Fruit fly (Drosophila melanogaster) whole organism, embryonic: ENCODE data around the gene CG18788.
A peak's percentile ranks its signal among the peaks of the same experiment; 100 is the strongest.

ENCODE experiments used
- Atf6 ChIP-seq: fragments of 200-800 bp; sonication (Bioruptor generic); IDR thresholded peaks from 2 replicates; pipeline ENCODE4 v1.3.6; 2022; ENCODE audit warnings: missing biosample characterization, missing genetic modification characterization
- B-H1 ChIP-seq: fragments of 200-800 bp; sonication (Bioruptor generic); IDR thresholded peaks from 3 replicates; pipeline ENCODE4 v1.3.6; 2022; ENCODE audit warnings: missing biosample characterization, missing genetic modification characterization
- BtbVII ChIP-seq: fragments of 200-800 bp; sonication (Bioruptor generic); optimal IDR thresholded peaks from 3 replicates; lab custom pipeline; 2017; ENCODE audit warnings: missing biosample characterization, mild to moderate bottlenecking, missing genetic modification characterization
- CG10147 ChIP-seq: fragments of 200-800 bp; sonication (Bioruptor generic); optimal IDR thresholded peaks from 2 replicates; lab custom pipeline; 2019; ENCODE audit warnings: missing biosample characterization, mild to moderate bottlenecking, missing genetic modification characterization, moderate library complexity
- CG10267 ChIP-seq: fragments of 200-800 bp; sonication (Bioruptor generic); optimal IDR thresholded peaks from 2 replicates; lab custom pipeline; 2018; ENCODE audit warnings: missing biosample characterization, mild to moderate bottlenecking, missing genetic modification characterization, moderate library complexity
- CG10366 ChIP-seq: fragments of 200-800 bp; sonication (Bioruptor generic); IDR thresholded peaks from 2 replicates; pipeline ENCODE4 v1.3.6; 2022; ENCODE audit warnings: missing biosample characterization, missing genetic modification characterization
- CG10543 ChIP-seq: fragments of 200-800 bp; sonication (Bioruptor generic); optimal IDR thresholded peaks from 3 replicates; lab custom pipeline; 2017; ENCODE audit warnings: missing biosample characterization, mild to moderate bottlenecking, missing genetic modification characterization, moderate library complexity
- CG10959 ChIP-seq: fragments of 200-800 bp; sonication (Bioruptor generic); IDR thresholded peaks from 2 replicates; pipeline ENCODE4 v1.3.6; 2022; ENCODE audit warnings: missing biosample characterization, missing genetic modification characterization
- CG12236 ChIP-seq: fragments of 200-800 bp; sonication (Bioruptor generic); optimal IDR thresholded peaks from 2 replicates; lab custom pipeline; 2016; ENCODE audit warnings: missing biosample characterization, missing genetic modification characterization
- CG14710 ChIP-seq: fragments of 200-800 bp; sonication (Bioruptor generic); optimal IDR thresholded peaks from 3 replicates; lab custom pipeline; 2019; ENCODE audit warnings: missing biosample characterization, mild to moderate bottlenecking, missing genetic modification characterization, moderate library complexity
- CG14965 ChIP-seq: fragments of 200-800 bp; sonication (Bioruptor generic); optimal IDR thresholded peaks from 2 replicates; lab custom pipeline; 2016; ENCODE audit warnings: missing biosample characterization, missing genetic modification characterization, borderline replicate concordance
- CG1529 ChIP-seq: fragments of 200-800 bp; sonication (Bioruptor generic); optimal IDR thresholded peaks from 3 replicates; lab custom pipeline; 2018; ENCODE audit warnings: missing biosample characterization, missing genetic modification characterization
- CG16779 ChIP-seq: fragments of 200-800 bp; sonication (Bioruptor generic); IDR thresholded peaks from 2 replicates; pipeline ENCODE4 v1.3.6; 2022; ENCODE audit warnings: missing biosample characterization, missing genetic modification characterization
- CG17359 ChIP-seq: fragments of 200-800 bp; sonication (Bioruptor generic); optimal IDR thresholded peaks from 3 replicates; lab custom pipeline; 2018; ENCODE audit warnings: missing biosample characterization, mild to moderate bottlenecking, missing genetic modification characterization, moderate library complexity
- CG1792 ChIP-seq: fragments of 200-800 bp; sonication (Bioruptor generic); optimal IDR thresholded peaks from 2 replicates; lab custom pipeline; 2016; ENCODE audit warnings: missing biosample characterization, missing genetic modification characterization
- CG18262 ChIP-seq: fragments of 200-800 bp; optimal IDR thresholded peaks from 3 replicates; lab custom pipeline; 2019; ENCODE audit warnings: missing biosample characterization, mild to moderate bottlenecking, missing genetic modification characterization, moderate library complexity
- CG2116 ChIP-seq: fragments of 200-800 bp; sonication (Bioruptor generic); optimal IDR thresholded peaks from 3 replicates; lab custom pipeline; 2018; ENCODE audit warnings: missing biosample characterization, mild to moderate bottlenecking, missing genetic modification characterization
- CG2712 ChIP-seq: fragments of 200-800 bp; optimal IDR thresholded peaks from 3 replicates; lab custom pipeline; 2019; ENCODE audit warnings: missing biosample characterization, mild to moderate bottlenecking, missing genetic modification characterization, moderate library complexity
- CG2875 ChIP-seq: fragments of 200-800 bp; sonication (Bioruptor generic); optimal IDR thresholded peaks from 2 replicates; lab custom pipeline; 2017; ENCODE audit warnings: missing biosample characterization, mild to moderate bottlenecking, missing genetic modification characterization, missing genetic modification reagents
- CG31365 ChIP-seq: fragments of 200-800 bp; sonication (Bioruptor generic); optimal IDR thresholded peaks from 2 replicates; lab custom pipeline; 2018; ENCODE audit warnings: missing biosample characterization, mild to moderate bottlenecking, missing genetic modification characterization
- CG33213 ChIP-seq: fragments of 200-800 bp; sonication (Bioruptor generic); optimal IDR thresholded peaks from 3 replicates; lab custom pipeline; 2016; ENCODE audit warnings: missing biosample characterization, missing genetic modification characterization
- CG34376 ChIP-seq: fragments of 200-800 bp; sonication (Bioruptor generic); optimal IDR thresholded peaks from 2 replicates; lab custom pipeline; 2018; ENCODE audit warnings: missing biosample characterization, mild to moderate bottlenecking, missing genetic modification characterization
- CG4328 ChIP-seq: fragments of 200-800 bp; sonication (Bioruptor generic); optimal IDR thresholded peaks from 3 replicates; lab custom pipeline; 2017; ENCODE audit warnings: missing biosample characterization, missing genetic modification reagents, missing genetic modification characterization
- CG4360 ChIP-seq: fragments of 200-800 bp; sonication (Bioruptor generic); IDR thresholded peaks from 2 replicates; pipeline ENCODE4 v1.3.6; 2022; ENCODE audit warnings: missing biosample characterization, missing genetic modification characterization
- CG7745 ChIP-seq: fragments of 200-800 bp; sonication (Bioruptor generic); optimal IDR thresholded peaks from 2 replicates; lab custom pipeline; 2018; ENCODE audit warnings: missing biosample characterization, mild to moderate bottlenecking, missing genetic modification characterization, moderate library complexity
- CG8478 ChIP-seq: fragments of >200 bp; optimal IDR thresholded peaks from 2 replicates; lab custom pipeline; 2018
- CG9727 ChIP-seq: fragments of 200-800 bp; sonication (Bioruptor generic); optimal IDR thresholded peaks from 3 replicates; lab custom pipeline; 2017; ENCODE audit warnings: missing biosample characterization, mild to moderate bottlenecking, missing genetic modification characterization
- Dfd ChIP-seq, 2 experiments: fragments of >200 bp; optimal IDR thresholded peaks; 2 replicates each; lab custom pipeline; 2017; ENCODE audit warnings: missing biosample characterization in 2 of 2, missing genetic modification characterization in 2 of 2
- Dip3 ChIP-seq: fragments of 200-800 bp; sonication (Bioruptor generic); optimal IDR thresholded peaks from 3 replicates; lab custom pipeline; 2016; ENCODE audit warnings: missing biosample characterization, missing genetic modification characterization
- Ets97D ChIP-seq: fragments of 200-800 bp; sonication (Bioruptor generic); optimal IDR thresholded peaks from 3 replicates; lab custom pipeline; 2016; ENCODE audit warnings: missing biosample characterization, missing genetic modification characterization
- Hand ChIP-seq: fragments of 200-800 bp; sonication (Bioruptor generic); optimal IDR thresholded peaks from 2 replicates; lab custom pipeline; 2017; ENCODE audit warnings: mild to moderate bottlenecking, missing biosample characterization, missing genetic modification reagents, missing genetic modification characterization
- Hmr ChIP-seq: fragments of 200-800 bp; sonication (Bioruptor generic); optimal IDR thresholded peaks from 3 replicates; lab custom pipeline; 2017; ENCODE audit warnings: mild to moderate bottlenecking, missing biosample characterization, missing genetic modification reagents, missing genetic modification characterization
- Lhr ChIP-seq: fragments of 200-800 bp; sonication (Bioruptor generic); optimal IDR thresholded peaks from 3 replicates; lab custom pipeline; 2017; ENCODE audit warnings: mild to moderate bottlenecking, missing biosample characterization, missing genetic modification reagents, missing genetic modification characterization
- Med ChIP-seq: fragments of 200-800 bp; sonication (Bioruptor generic); peaks from one replicate; lab custom pipeline; 2016; ENCODE audit warnings: missing biosample characterization, missing genetic modification characterization, mild to moderate bottlenecking, inconsistent platforms, moderate library complexity
- NC2β ChIP-seq: fragments of 200-800 bp; sonication (Bioruptor generic); optimal IDR thresholded peaks from 2 replicates; lab custom pipeline; 2016; ENCODE audit warnings: missing biosample characterization, missing genetic modification characterization
- NfI ChIP-seq: fragments of 200-800 bp; sonication (Bioruptor generic); optimal IDR thresholded peaks from 3 replicates; lab custom pipeline; 2018; ENCODE audit warnings: missing biosample characterization, mild to moderate bottlenecking, missing genetic modification characterization, moderate library complexity
- Vsx1 ChIP-seq: fragments of 200-800 bp; sonication (Bioruptor generic); optimal IDR thresholded peaks from 2 replicates; lab custom pipeline; 2017; ENCODE audit warnings: missing biosample characterization, mild to moderate bottlenecking, missing genetic modification characterization, missing genetic modification reagents
- bcd ChIP-seq: fragments of 200-800 bp; sonication (Bioruptor generic); optimal IDR thresholded peaks from 2 replicates; lab custom pipeline; 2017; ENCODE audit warnings: missing biosample characterization, mild to moderate bottlenecking, missing genetic modification characterization
- dan ChIP-seq: fragments of 200-800 bp; sonication (Bioruptor generic); IDR thresholded peaks from 2 replicates; pipeline ENCODE4 v1.3.6; 2022; ENCODE audit warnings: missing biosample characterization, missing genetic modification characterization
- dmrt11E ChIP-seq: fragments of 200-800 bp; sonication (Bioruptor generic); optimal IDR thresholded peaks from 3 replicates; lab custom pipeline; 2018; ENCODE audit warnings: missing biosample characterization, mild to moderate bottlenecking, missing genetic modification characterization, moderate library complexity
- gce ChIP-seq: fragments of 200-800 bp; sonication (Bioruptor generic); IDR thresholded peaks from 3 replicates; pipeline ENCODE4 v1.3.6; 2022; ENCODE audit warnings: missing biosample characterization, missing genetic modification characterization
- gro ChIP-seq: fragments of 200-800 bp; sonication (Bioruptor generic); optimal IDR thresholded peaks from 2 replicates; lab custom pipeline; 2016; ENCODE audit warnings: missing biosample characterization, missing genetic modification characterization
- gsb-n ChIP-seq: fragments of 200-800 bp; sonication (Bioruptor generic); optimal IDR thresholded peaks from 3 replicates; lab custom pipeline; 2018; ENCODE audit warnings: missing biosample characterization, mild to moderate bottlenecking, missing genetic modification characterization
- hbn ChIP-seq: fragments of 200-800 bp; sonication (Bioruptor generic); IDR thresholded peaks from 2 replicates; pipeline ENCODE4 v1.3.6; 2022; ENCODE audit warnings: missing biosample characterization, missing genetic modification characterization; ENCODE audit not compliant: partially characterized antibody
- knrl ChIP-seq: fragments of 200-800 bp; sonication (Bioruptor generic); IDR thresholded peaks from 3 replicates; pipeline ENCODE4 v1.3.6; 2022; ENCODE audit warnings: missing biosample characterization, missing genetic modification characterization; ENCODE audit not compliant: partially characterized antibody
- salm ChIP-seq: fragments of 200-800 bp; sonication (Bioruptor generic); optimal IDR thresholded peaks from 2 replicates; lab custom pipeline; 2018; ENCODE audit warnings: missing biosample characterization, mild to moderate bottlenecking, missing genetic modification characterization
- scrt ChIP-seq: fragments of 200-800 bp; sonication (Bioruptor generic); optimal IDR thresholded peaks from 2 replicates; lab custom pipeline; 2018; ENCODE audit warnings: missing biosample characterization, mild to moderate bottlenecking, missing genetic modification characterization, moderate library complexity
- sens ChIP-seq: fragments of 200-800 bp; sonication (Bioruptor generic); peaks from one replicate; lab custom pipeline; 2016; ENCODE audit warnings: missing biosample characterization, missing genetic modification characterization
- seq ChIP-seq: fragments of 200-800 bp; sonication (Bioruptor generic); IDR thresholded peaks from 2 replicates; pipeline ENCODE4 v1.3.6; 2022; ENCODE audit warnings: missing biosample characterization, missing genetic modification characterization
- wdn ChIP-seq: fragments of 200-800 bp; sonication (Bioruptor generic); IDR thresholded peaks from 2 replicates; pipeline ENCODE4 v1.3.6; 2022; ENCODE audit warnings: missing biosample characterization, missing genetic modification characterization
- zen ChIP-seq: fragments of 200-800 bp; sonication (Bioruptor generic); optimal IDR thresholded peaks from 3 replicates; lab custom pipeline; 2018; ENCODE audit warnings: missing biosample characterization, mild to moderate bottlenecking, missing genetic modification characterization, moderate library complexity

The CG18788 gene

DNA sequence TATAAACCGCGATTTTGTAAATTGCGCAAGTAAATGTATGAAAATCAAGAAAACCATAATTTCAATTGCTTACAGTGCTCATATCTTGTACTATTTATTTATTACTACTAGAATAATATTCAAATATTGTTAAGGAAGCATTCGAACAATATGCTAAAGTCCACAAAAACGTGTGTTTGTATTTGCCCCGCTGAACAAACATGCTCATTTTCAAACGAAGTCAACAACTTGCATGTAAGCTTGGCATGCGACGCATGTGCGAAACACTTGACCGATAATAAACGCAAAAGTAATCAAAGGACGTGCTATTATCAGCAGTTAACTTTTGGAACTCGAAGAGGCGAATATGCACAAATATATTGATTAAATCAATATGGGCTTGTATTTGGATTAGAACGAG is 12.8 kb upstream of the CG18788 start (continued):
- peak; percentile 25 for TF ChIP-seq gro (GFP tag; lab: Kevin White, UChicago)
- TF ChIP-seq wdn (GFP tag; lab: Robert Waterston, UW): no peak; the same call in 1 of the 2 replicates
- TF ChIP-seq dmrt11E (tag; lab: Kevin White, UChicago): peak; percentile 69
- peak; percentile 89 for TF ChIP-seq Hmr (GFP tag; lab: Kevin White, UChicago)
- TF ChIP-seq CG1792 (GFP tag; lab: Kevin White, UChicago): peak; percentile 20
- no peak for TF ChIP-seq CG10366
- TF ChIP-seq CG10959 (GFP tag; lab: Robert Waterston, UW): no peak
- TF ChIP-seq CG17359 (tag; lab: Kevin White, UChicago): peak; percentile 74
- no peak; the same call in 1 of the 2 replicates for TF ChIP-seq CG4360 (GFP tag; lab: Robert Waterston, UW)
- TF ChIP-seq Dip3 (GFP tag; lab: Kevin White, UChicago): no peak
- TF ChIP-seq sens (GFP tag; lab: Kevin White, UChicago): peak; percentile 96
- TF ChIP-seq CG16779 (GFP tag; lab: Robert Waterston, UW): peak; percentile 62; the same call in 1 of the 2 replicates
- TF ChIP-seq Ets97D (GFP tag; lab: Kevin White, UChicago): no peak
- TF ChIP-seq NC2β (GFP tag; lab: Kevin White, UChicago): peak; percentile 52
- TF ChIP-seq CG2116: peak; percentile 55
- TF ChIP-seq gce (GFP tag; lab: Robert Waterston, UW): no peak
- peak; percentile 81 for TF ChIP-seq Vsx1 (GFP tag; lab: Kevin White, UChicago)
- TF ChIP-seq Lhr: peak; percentile 33
- peak; percentile 7 for TF ChIP-seq CG14965 (GFP tag; lab: Kevin White, UChicago)
- TF ChIP-seq CG2875: peak; percentile 88
- TF ChIP-seq CG34376 (GFP tag; lab: Kevin White, UChicago): peak; percentile 40
- peak; percentile 26 for TF ChIP-seq CG2712 (tag; lab: Kevin White, UChicago)
- peak; percentile 36 for TF ChIP-seq CG18262
- no peak for TF ChIP-seq hbn
- TF ChIP-seq bcd (GFP tag; lab: Kevin White, UChicago): peak; percentile 34
- TF ChIP-seq CG31365: peak; percentile 1
- TF ChIP-seq CG4328 (GFP tag; lab: Kevin White, UChicago): peak; percentile 25
- TF ChIP-seq dan: no peak
- TF ChIP-seq BtbVII (GFP tag; lab: Kevin White, UChicago): peak; percentile 74
- TF ChIP-seq scrt (GFP tag; lab: Kevin White, UChicago): peak; percentile 40
- no peak for TF ChIP-seq CG8478 (lab: Kevin White, UChicago)
- TF ChIP-seq Dfd (GFP tag; optimal IDR thresholded peaks at IDR 0.05; lab: Kevin White, UChicago): no peak
- peak; percentile 82 for TF ChIP-seq gsb-n (tag; lab: Kevin White, UChicago)
- TF ChIP-seq knrl (GFP tag; lab: Robert Waterston, UW): no peak
- peak; percentile 63 for TF ChIP-seq CG14710 (tag; lab: Kevin White, UChicago)
- peak; percentile 11; the same call in 1 of the 3 replicates for TF ChIP-seq B-H1 (GFP tag; lab: Robert Waterston, UW)
- TF ChIP-seq CG10543 (GFP tag; lab: Kevin White, UChicago): peak; percentile 80
- peak; percentile 86 for TF ChIP-seq CG1529 (GFP tag; lab: Kevin White, UChicago)
- TF ChIP-seq salm (tag; lab: Kevin White, UChicago): peak; percentile 9
- TF ChIP-seq CG12236 (GFP tag; lab: Kevin White, UChicago): peak; percentile 63
- TF ChIP-seq seq: peak; percentile 78
- TF ChIP-seq CG9727 (GFP tag; lab: Kevin White, UChicago): peak; percentile 36
- peak; percentile 83 for TF ChIP-seq Atf6 (GFP tag; lab: Robert Waterston, UW)
- TF ChIP-seq CG7745 (tag; lab: Kevin White, UChicago): peak; percentile 71
- peak; percentile 34 for TF ChIP-seq CG10147 (GFP tag; lab: Kevin White, UChicago)
- TF ChIP-seq Med (GFP tag; lab: Kevin White, UChicago): peak; percentile 94
- peak; percentile 23 for TF ChIP-seq CG33213 (GFP tag; lab: Kevin White, UChicago)
- peak; percentile 42 for TF ChIP-seq Hand
- no peak for TF ChIP-seq zen
- TF ChIP-seq NfI (GFP tag; lab: Kevin White, UChicago): peak; percentile 37
- TF ChIP-seq CG10267 (tag; lab: Kevin White, UChicago): peak; percentile 27
